Fruit fly (Drosophila melanogaster): ENCODE data around the gene CYLD.

Gene CYLD

DNA sequence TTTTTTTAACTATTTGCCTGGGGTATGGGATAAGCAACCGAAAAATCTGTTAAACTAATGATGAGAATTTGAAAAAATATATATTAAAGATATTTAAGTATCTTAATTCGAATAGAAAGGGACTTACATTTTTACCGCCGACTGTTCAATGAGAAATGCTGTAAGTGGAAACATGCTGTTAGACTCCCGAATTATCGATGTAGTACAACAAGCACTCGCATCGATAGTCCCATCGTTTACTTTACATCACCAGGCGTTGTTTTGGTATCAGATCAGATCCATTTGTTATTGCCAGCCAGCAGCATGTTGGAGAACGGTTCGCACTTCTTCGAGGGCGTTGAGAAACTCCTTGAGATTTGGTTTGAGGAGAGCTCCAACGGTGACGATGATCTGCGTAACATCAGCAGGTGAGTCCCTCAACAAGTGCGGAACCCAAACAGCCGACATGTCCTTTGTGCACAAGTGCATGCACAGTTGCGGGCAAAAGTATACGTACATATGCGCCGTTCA, 39.6 kb upstream of the CYLD start, which contains the start of gene SamDC (continued):
- TF ChIP-seq CG5953 (GFP tag; IDR thresholded peaks at IDR 0.05) (no peak), jumu (GFP tag; optimal IDR thresholded peaks at IDR 0.05) (peak; percentile 25), nerfin-1 (tag; optimal IDR thresholded peaks at IDR 0.05) (no peak), Opbp (GFP tag; IDR thresholded peaks at IDR 0.05; ENCODE audit: partially characterized antibody) (peak; percentile 83), slbo (GFP tag; IDR thresholded peaks at IDR 0.05) (peak; percentile 57), amos (GFP tag; IDR thresholded peaks at IDR 0.05; ENCODE audit: partially characterized antibody) (peak; percentile 88; the same call in 1 of the 2 replicates), sens (GFP tag) (peak; percentile 84), CG10209 (GFP tag; optimal IDR thresholded peaks at IDR 0.05) (peak; percentile 36), Ada2b (GFP tag; IDR thresholded peaks at IDR 0.05) (peak; percentile 63), BEAF-32 (GFP tag; optimal IDR thresholded peaks at IDR 0.05) (peak; percentile 88), Dbx (GFP tag; IDR thresholded peaks at IDR 0.05) (peak; percentile 73; the same call in 2 of the 3 replicates), gsb-n (tag; optimal IDR thresholded peaks at IDR 0.05) (peak; percentile 24), CG14441 (GFP tag; IDR thresholded peaks at IDR 0.05) (peak; percentile 5; the same call in 1 of the 2 replicates), sisA (GFP tag; IDR thresholded peaks at IDR 0.05) (no peak), sob (GFP tag; IDR thresholded peaks at IDR 0.05) (peak; percentile 65; the same call in 1 of the 2 replicates), CG6654 (GFP tag; optimal IDR thresholded peaks at IDR 0.05) (no peak), CG7987 (GFP tag; optimal IDR thresholded peaks at IDR 0.05) (peak; percentile 21), Scr (GFP tag; IDR thresholded peaks at IDR 0.05; ENCODE audit: partially characterized antibody) (peak; percentile 85), rib (GFP tag; IDR thresholded peaks at IDR 0.05) (no peak), Meics (GFP tag; optimal IDR thresholded peaks at IDR 0.05) (peak; percentile 25), ssp (GFP tag; IDR thresholded peaks at IDR 0.05) (peak; percentile 98), cas (GFP tag; IDR thresholded peaks at IDR 0.05) (0 out of 2 replicates have a peak, but pooled peaks have one; percentile 13), CG6689 (GFP tag; IDR thresholded peaks at IDR 0.05) (0 out of 2 replicates have a peak, but pooled peaks have one; percentile 24), CG12155 (GFP tag; optimal IDR thresholded peaks at IDR 0.05) (peak; percentile 27), sug (tag; optimal IDR thresholded peaks at IDR 0.05) (peak; percentile 48), D (optimal IDR thresholded peaks at IDR 0.05) (no peak), D (GFP tag; optimal IDR thresholded peaks at IDR 0.05) (no peak), caup (GFP tag; optimal IDR thresholded peaks at IDR 0.05; ENCODE audit: severe bottlenecking) (peak; percentile 45), CG12391 (tag; optimal IDR thresholded peaks at IDR 0.05) (peak; percentile 71), CG11695 (GFP tag; IDR thresholded peaks at IDR 0.05) (0 out of 3 replicates have a peak, but pooled peaks have one; percentile 39), CG8290 (GFP tag; optimal IDR thresholded peaks at IDR 0.05) (peak; percentile 80), CG8290 (tag; optimal IDR thresholded peaks at IDR 0.05) (peak; percentile 1 to 79), CG12659 (GFP tag; optimal IDR thresholded peaks at IDR 0.05) (peak; percentile 74), tna (GFP tag; IDR thresholded peaks at IDR 0.05; ENCODE audit: partially characterized antibody) (peak; percentile 77), Max (GFP tag; optimal IDR thresholded peaks at IDR 0.05) (peak; percentile 4), bowl (GFP tag; IDR thresholded peaks at IDR 0.05) (no peak), Bdp1 (GFP tag; optimal IDR thresholded peaks at IDR 0.05) (no peak), CG1024 (GFP tag; IDR thresholded peaks at IDR 0.05) (peak; percentile 95), Adf1 (GFP tag; IDR thresholded peaks at IDR 0.05) (peak; percentile 27; the same call in 1 of the 2 replicates), gro (GFP tag; optimal IDR thresholded peaks at IDR 0.05) (peak; percentile 52), CG7556 (GFP tag; optimal IDR thresholded peaks at IDR 0.05) (peak; percentile 21), hbn (GFP tag; IDR thresholded peaks at IDR 0.05; ENCODE audit: partially characterized antibody) (peak; percentile 54), az2 (GFP tag; optimal IDR thresholded peaks at IDR 0.05) (peak; percentile 53), pho (GFP tag; optimal IDR thresholded peaks at IDR 0.05) (peak; percentile 46), CG7372 (GFP tag; IDR thresholded peaks at IDR 0.05) (no peak), Ssrp (tag; optimal IDR thresholded peaks at IDR 0.05) (peak; percentile 57), CG3995 (GFP tag; optimal IDR thresholded peaks at IDR 0.05) (peak; percentile 8), CG4424 (GFP tag; optimal IDR thresholded peaks at IDR 0.05) (no peak), CG9876 (GFP tag; optimal IDR thresholded peaks at IDR 0.05) (no peak), CG11504 (tag; optimal IDR thresholded peaks at IDR 0.05) (peak; percentile 73), CG9437 (GFP tag; optimal IDR thresholded peaks at IDR 0.05) (peak; percentile 25)
